Fruit fly (Drosophila melanogaster) whole organism, embryonic: ENCODE data around the gene Notum.

Experiments used
- Atf-2 ChIP-seq: fragments of 200-800 bp; sonication (Bioruptor generic); optimal IDR thresholded peaks from 2 replicates; lab custom pipeline; 2016; ENCODE audit warnings: missing biosample characterization, missing genetic modification characterization
- B-H1 ChIP-seq: fragments of 200-800 bp; sonication (Bioruptor generic); IDR thresholded peaks from 3 replicates; pipeline ENCODE4 v1.3.6; 2022; ENCODE audit warnings: missing biosample characterization, missing genetic modification characterization
- CG10431 ChIP-seq: fragments of 200-800 bp; sonication (Bioruptor generic); optimal IDR thresholded peaks from 3 replicates; lab custom pipeline; 2018; ENCODE audit warnings: missing biosample characterization, mild to moderate bottlenecking, missing genetic modification characterization
- CG10462 ChIP-seq: fragments of 200-800 bp; sonication (Bioruptor generic); optimal IDR thresholded peaks from 2 replicates; lab custom pipeline; 2016; ENCODE audit warnings: missing biosample characterization, missing genetic modification characterization
- CG10654 ChIP-seq: fragments of 200-800 bp; sonication (Bioruptor generic); optimal IDR thresholded peaks from 2 replicates; lab custom pipeline; 2016; ENCODE audit warnings: missing biosample characterization, missing genetic modification characterization
- CG12104 ChIP-seq: fragments of 200-800 bp; sonication (Bioruptor generic); optimal IDR thresholded peaks from 3 replicates; lab custom pipeline; 2016; ENCODE audit warnings: missing biosample characterization, missing genetic modification characterization
- CG12299 ChIP-seq: fragments of 200-800 bp; sonication (Bioruptor generic); optimal IDR thresholded peaks from 2 replicates; lab custom pipeline; 2018; ENCODE audit warnings: missing biosample characterization, mild to moderate bottlenecking, missing genetic modification characterization
- CG12744 ChIP-seq: fragments of 200-800 bp; sonication (Bioruptor generic); optimal IDR thresholded peaks from 2 replicates; lab custom pipeline; 2016; ENCODE audit warnings: missing biosample characterization, missing genetic modification characterization
- CG15011 ChIP-seq: fragments of 200-800 bp; sonication (Bioruptor generic); optimal IDR thresholded peaks from 3 replicates; lab custom pipeline; 2018; ENCODE audit warnings: missing biosample characterization, mild to moderate bottlenecking, missing genetic modification characterization
- CG16813 ChIP-seq: fragments of 200-800 bp; sonication (Bioruptor generic); IDR thresholded peaks from 3 replicates; pipeline ENCODE4 v1.3.6; 2022; ENCODE audit warnings: missing biosample characterization, missing genetic modification characterization; ENCODE audit not compliant: partially characterized antibody
- CG17361 ChIP-seq: fragments of 200-800 bp; sonication (Bioruptor generic); IDR thresholded peaks from 3 replicates; pipeline ENCODE4 v1.3.6; 2022; ENCODE audit warnings: missing biosample characterization, missing genetic modification characterization
- CG17829 ChIP-seq: fragments of 200-800 bp; optimal IDR thresholded peaks from 2 replicates; lab custom pipeline; 2019; ENCODE audit warnings: missing biosample characterization, mild to moderate bottlenecking, missing genetic modification characterization, moderate library complexity
- CG1832 ChIP-seq: fragments of 200-800 bp; sonication (Bioruptor generic); optimal IDR thresholded peaks from 2 replicates; lab custom pipeline; 2017; ENCODE audit warnings: missing biosample characterization, mild to moderate bottlenecking, missing genetic modification characterization, inconsistent platforms
- CG2129 ChIP-seq: fragments of 200-800 bp; sonication (Bioruptor generic); IDR thresholded peaks from 2 replicates; pipeline ENCODE4 v1.3.6; 2022; ENCODE audit warnings: missing biosample characterization, missing genetic modification characterization; ENCODE audit not compliant: partially characterized antibody
- CG2889 ChIP-seq: fragments of 200-800 bp; sonication (Bioruptor generic); IDR thresholded peaks from 3 replicates; pipeline ENCODE4 v1.3.6; 2022; ENCODE audit warnings: missing biosample characterization, missing genetic modification characterization
- CG3838 ChIP-seq: fragments of 200-800 bp; sonication (Bioruptor generic); optimal IDR thresholded peaks from 3 replicates; lab custom pipeline; 2016; ENCODE audit warnings: missing biosample characterization, missing genetic modification characterization
- CG5180 ChIP-seq: fragments of 200-800 bp; sonication (Bioruptor generic); optimal IDR thresholded peaks from 3 replicates; lab custom pipeline; 2017; ENCODE audit warnings: missing biosample characterization, missing genetic modification characterization, mild to moderate bottlenecking, moderate library complexity, missing genetic modification reagents
- CG6254 ChIP-seq: fragments of 200-800 bp; sonication (Bioruptor generic); optimal IDR thresholded peaks from 3 replicates; lab custom pipeline; 2017; ENCODE audit warnings: mild to moderate bottlenecking, missing biosample characterization, missing genetic modification reagents, missing genetic modification characterization
- CG6854 ChIP-seq: fragments of 200-800 bp; sonication (Bioruptor generic); optimal IDR thresholded peaks from 3 replicates; lab custom pipeline; 2017; ENCODE audit warnings: missing biosample characterization, mild to moderate bottlenecking, missing genetic modification characterization
- CG7556 ChIP-seq: fragments of 200-800 bp; sonication (Bioruptor generic); optimal IDR thresholded peaks from 2 replicates; lab custom pipeline; 2017; ENCODE audit warnings: missing biosample characterization, mild to moderate bottlenecking, missing genetic modification characterization
- CG9215 ChIP-seq: fragments of 200-800 bp; sonication (Bioruptor generic); IDR thresholded peaks from 2 replicates; pipeline ENCODE4 v1.3.6; 2022; ENCODE audit warnings: missing biosample characterization, missing genetic modification characterization
- CG9797 ChIP-seq: fragments of 200-800 bp; sonication (Bioruptor generic); optimal IDR thresholded peaks from 3 replicates; lab custom pipeline; 2018; ENCODE audit warnings: missing biosample characterization, mild to moderate bottlenecking, missing genetic modification characterization
- CHES-1-like ChIP-seq: fragments of 200-800 bp; sonication (Bioruptor generic); optimal IDR thresholded peaks from 2 replicates; lab custom pipeline; 2016; ENCODE audit warnings: missing biosample characterization, missing genetic modification characterization
- CkIIα-i1 ChIP-seq: fragments of 200-800 bp; sonication (Bioruptor generic); IDR thresholded peaks from 2 replicates; pipeline ENCODE4 v1.3.6; 2022; ENCODE audit warnings: missing biosample characterization, missing genetic modification characterization
- Dip3 ChIP-seq: fragments of 200-800 bp; sonication (Bioruptor generic); optimal IDR thresholded peaks from 3 replicates; lab custom pipeline; 2016; ENCODE audit warnings: missing biosample characterization, missing genetic modification characterization
- E2f1 ChIP-seq: fragments of 200-800 bp; sonication (Bioruptor generic); IDR thresholded peaks from 2 replicates; pipeline ENCODE4 v1.3.6; 2022; ENCODE audit warnings: missing biosample characterization, missing genetic modification characterization
- Gsc ChIP-seq: fragments of 200-800 bp; sonication (Bioruptor generic); IDR thresholded peaks from 2 replicates; pipeline ENCODE4 v1.3.6; 2022; ENCODE audit warnings: missing biosample characterization, missing genetic modification characterization
- Jarid2 ChIP-seq: fragments of 200-800 bp; sonication (Bioruptor generic); optimal IDR thresholded peaks from 3 replicates; lab custom pipeline; 2017; ENCODE audit warnings: mild to moderate bottlenecking, missing biosample characterization, missing genetic modification reagents, missing genetic modification characterization
- Max ChIP-seq: fragments of 200-800 bp; sonication (Bioruptor generic); optimal IDR thresholded peaks from 2 replicates; lab custom pipeline; 2016; ENCODE audit warnings: missing biosample characterization, mild to moderate bottlenecking, missing genetic modification characterization
- Oaz ChIP-seq: fragments of 200-800 bp; sonication (Bioruptor generic); IDR thresholded peaks from 2 replicates; pipeline ENCODE4 v1.3.6; 2022; ENCODE audit warnings: missing biosample characterization, missing genetic modification characterization
- Optix ChIP-seq: fragments of 200-800 bp; sonication (Bioruptor generic); IDR thresholded peaks from 3 replicates; pipeline ENCODE4 v1.3.6; 2022; ENCODE audit warnings: missing biosample characterization, missing genetic modification characterization
- PHDP ChIP-seq: fragments of 200-800 bp; sonication (Bioruptor generic); optimal IDR thresholded peaks from 3 replicates; lab custom pipeline; 2018; ENCODE audit warnings: missing biosample characterization, mild to moderate bottlenecking, missing genetic modification characterization, moderate library complexity
- Poxn ChIP-seq: fragments of 200-800 bp; sonication (Bioruptor generic); IDR thresholded peaks from 2 replicates; pipeline ENCODE4 v1.3.6; 2022; ENCODE audit warnings: missing biosample characterization, missing genetic modification characterization
- Sry-β ChIP-seq: fragments of 200-800 bp; sonication (Bioruptor generic); optimal IDR thresholded peaks from 2 replicates; lab custom pipeline; 2018; ENCODE audit warnings: missing biosample characterization, mild to moderate bottlenecking, missing genetic modification characterization, moderate library complexity
- abd-A ChIP-seq: fragments of 200-800 bp; sonication (Bioruptor generic); optimal IDR thresholded peaks from 3 replicates; lab custom pipeline; 2019; ENCODE audit warnings: missing biosample characterization, mild to moderate bottlenecking, missing genetic modification characterization, moderate library complexity
- ac ChIP-seq: fragments of 200-800 bp; sonication (Bioruptor generic); optimal IDR thresholded peaks from 3 replicates; lab custom pipeline; 2017; ENCODE audit warnings: missing biosample characterization, mild to moderate bottlenecking, missing genetic modification characterization
- crol ChIP-seq: fragments of 200-800 bp; sonication (Bioruptor generic); IDR thresholded peaks from 2 replicates; pipeline ENCODE4 v1.3.6; 2022; ENCODE audit warnings: missing biosample characterization, missing genetic modification characterization
- eyg ChIP-seq: fragments of 200-800 bp; sonication (Bioruptor generic); optimal IDR thresholded peaks from 3 replicates; lab custom pipeline; 2016; ENCODE audit warnings: missing biosample characterization, missing genetic modification characterization
- gcm ChIP-seq: fragments of 200-800 bp; sonication (Bioruptor generic); optimal IDR thresholded peaks from 2 replicates; lab custom pipeline; 2019; ENCODE audit warnings: missing biosample characterization, mild to moderate bottlenecking, missing genetic modification characterization, moderate library complexity
- gfzf ChIP-seq: fragments of 200-800 bp; sonication (Bioruptor generic); optimal IDR thresholded peaks from 2 replicates; lab custom pipeline; 2016; ENCODE audit warnings: missing biosample characterization, mild to moderate bottlenecking, missing genetic modification characterization, moderate library complexity
- jumu ChIP-seq: fragments of 200-800 bp; sonication (Bioruptor generic); optimal IDR thresholded peaks from 3 replicates; lab custom pipeline; 2016; ENCODE audit warnings: missing biosample characterization, missing genetic modification characterization
- kay ChIP-seq: fragments of 200-800 bp; sonication (Bioruptor generic); optimal IDR thresholded peaks from 2 replicates; lab custom pipeline; 2016; ENCODE audit warnings: missing biosample characterization, missing genetic modification characterization
- odd ChIP-seq: fragments of 200-800 bp; sonication (Bioruptor generic); optimal IDR thresholded peaks from 2 replicates; lab custom pipeline; 2017; ENCODE audit warnings: missing biosample characterization, mild to moderate bottlenecking, missing genetic modification characterization
- peb ChIP-seq: fragments of 200-800 bp; sonication (Bioruptor generic); IDR thresholded peaks from 2 replicates; pipeline ENCODE4 v1.3.6; 2022; ENCODE audit warnings: missing biosample characterization, missing genetic modification characterization
- repo ChIP-seq: fragments of 200-800 bp; sonication (Bioruptor generic); optimal IDR thresholded peaks from 2 replicates; lab custom pipeline; 2016; ENCODE audit warnings: missing biosample characterization, missing genetic modification characterization
- salm ChIP-seq: fragments of 200-800 bp; sonication (Bioruptor generic); optimal IDR thresholded peaks from 2 replicates; lab custom pipeline; 2018; ENCODE audit warnings: missing biosample characterization, mild to moderate bottlenecking, missing genetic modification characterization
- sisA ChIP-seq: fragments of 200-800 bp; sonication (Bioruptor generic); IDR thresholded peaks from 2 replicates; pipeline ENCODE4 v1.3.6; 2022; ENCODE audit warnings: missing biosample characterization, missing genetic modification characterization
- slou ChIP-seq: fragments of 200-800 bp; sonication (Bioruptor generic); optimal IDR thresholded peaks from 3 replicates; lab custom pipeline; 2016; ENCODE audit warnings: missing biosample characterization, missing genetic modification characterization
- sug ChIP-seq: fragments of 200-800 bp; optimal IDR thresholded peaks from 2 replicates; lab custom pipeline; 2019; ENCODE audit warnings: missing biosample characterization, mild to moderate bottlenecking, missing genetic modification characterization, moderate library complexity
- trem ChIP-seq: fragments of 200-800 bp; optimal IDR thresholded peaks from 3 replicates; lab custom pipeline; 2019; ENCODE audit warnings: missing biosample characterization, mild to moderate bottlenecking, missing genetic modification characterization, moderate library complexity

The Notum gene

DNA sequence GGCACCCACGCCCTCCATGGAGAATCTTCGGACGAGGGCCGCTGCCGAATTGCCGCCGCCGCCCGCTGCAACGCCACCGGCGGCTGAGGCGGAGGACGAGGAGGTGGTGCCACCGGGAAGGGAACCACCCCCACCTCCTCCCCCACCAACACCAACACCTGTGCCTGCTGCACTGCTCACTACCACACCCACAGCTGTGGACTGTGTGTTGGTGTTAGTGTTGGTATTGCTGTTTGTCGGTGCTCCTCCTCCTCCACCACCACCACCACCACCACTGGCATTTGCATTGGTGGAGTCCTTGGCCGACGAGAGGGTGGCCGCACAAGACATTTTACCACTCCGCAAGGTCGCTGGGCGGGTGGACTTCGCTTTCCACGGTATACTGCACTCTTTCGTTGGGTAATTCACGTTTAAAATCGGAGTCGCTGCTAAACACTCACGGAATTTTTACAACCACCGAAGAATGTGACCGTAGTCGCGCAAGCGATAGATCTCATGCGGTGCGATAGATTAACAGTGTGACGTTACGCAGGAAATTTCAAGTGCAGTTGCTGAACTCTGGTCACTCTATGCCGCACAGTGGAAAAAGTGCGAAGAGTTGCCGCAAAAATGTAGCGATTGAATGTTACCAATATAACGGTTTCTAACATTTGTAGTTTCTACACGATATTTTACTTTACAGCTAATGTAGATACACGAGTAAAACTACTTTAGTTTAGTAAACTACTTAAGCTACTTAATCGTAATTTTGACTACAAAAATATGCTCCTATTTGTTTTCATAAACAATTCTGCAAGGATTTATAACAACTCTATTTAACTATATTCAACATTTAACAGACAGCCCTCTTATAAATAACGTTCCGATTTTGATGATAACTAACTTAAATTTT is 11.7 kb upstream of the Notum start, which contains the start of gene mib1 (continued):
- TF ChIP-seq repo (no peak), ac (peak; percentile 4), CG9797 (peak; percentile 99), CG12744 (GFP tag; lab: Kevin White, UChicago) (no peak), Sry-β (GFP tag; lab: Kevin White, UChicago) (peak; percentile 58), CG7556 (GFP tag; lab: Kevin White, UChicago) (peak; percentile 22), odd (peak; percentile 10), B-H1 (GFP tag; lab: Robert Waterston, UW) (no peak; the same call in 2 of the 3 replicates), PHDP (tag; lab: Kevin White, UChicago) (peak; percentile 40), E2f1 (GFP tag; lab: Robert Waterston, UW) (no peak), CG10462 (GFP tag; lab: Kevin White, UChicago) (peak; percentile 42), CG17361 (GFP tag; lab: Robert Waterston, UW) (peak; percentile 49; the same call in 2 of the 3 replicates), CG16813 (peak; percentile 92), kay (no peak), CG9215 (no peak), CHES-1-like (GFP tag; lab: Kevin White, UChicago) (peak; percentile 71), slou (GFP tag; lab: Kevin White, UChicago) (no peak), CG2889 (GFP tag; lab: Robert Waterston, UW) (no peak), Atf-2 (GFP tag; lab: Kevin White, UChicago) (no peak), sisA (no peak), Jarid2 (GFP tag; lab: Kevin White, UChicago) (peak; percentile 70), salm (tag; lab: Kevin White, UChicago) (no peak), CG10431 (GFP tag; lab: Kevin White, UChicago) (no peak), peb (GFP tag; lab: Robert Waterston, UW) (no peak), Dip3 (no peak), CG5180 (no peak), gcm (GFP tag; lab: Kevin White, UChicago) (peak; percentile 28), CG17829 (tag; lab: Kevin White, UChicago) (peak; percentile 38), Poxn (GFP tag; lab: Robert Waterston, UW) (no peak), Max (GFP tag; lab: Kevin White, UChicago) (no peak), crol (peak; percentile 95), gfzf (GFP tag; lab: Kevin White, UChicago) (peak; percentile 97), CG2129 (GFP tag; lab: Robert Waterston, UW) (peak; percentile 63), CG1832 (GFP tag; lab: Kevin White, UChicago) (no peak), CG6254 (GFP tag; lab: Kevin White, UChicago) (no peak), sug (tag; lab: Kevin White, UChicago) (peak; percentile 75), Optix (GFP tag; lab: Robert Waterston, UW) (no peak), CG6854 (GFP tag; lab: Kevin White, UChicago) (no peak), CkIIα-i1 (GFP tag; lab: Robert Waterston, UW) (no peak), Oaz (no peak), abd-A (tag; lab: Kevin White, UChicago) (peak; percentile 80), trem (tag; lab: Kevin White, UChicago) (peak; percentile 89), eyg (no peak), jumu (no peak), CG12104 (GFP tag; lab: Kevin White, UChicago) (no peak), CG15011 (GFP tag; lab: Kevin White, UChicago) (no peak), Gsc (GFP tag; lab: Robert Waterston, UW) (no peak), CG10654 (GFP tag; lab: Kevin White, UChicago) (no peak), CG3838 (GFP tag; lab: Kevin White, UChicago) (no peak), CG12299 (tag; lab: Kevin White, UChicago) (peak; percentile 47)
